Fruit fly (Drosophila melanogaster) whole organism, pupa: Measurements from ENCODE around the gene CG13311.

Source experiments
- CG12605 ChIP-seq: fragments of 200-800 bp; sonication (Bioruptor generic); IDR thresholded peaks from 2 replicates; pipeline ENCODE4 v1.3.6; 2022; ENCODE audit warnings: missing biosample characterization, missing genetic modification characterization
- CG13204 ChIP-seq: fragments of 200-800 bp; sonication (Bioruptor generic); optimal IDR thresholded peaks from 2 replicates; lab custom pipeline; 2018; ENCODE audit warnings: missing biosample characterization, mild to moderate bottlenecking, missing genetic modification characterization, moderate library complexity
- CG14655 ChIP-seq: fragments of 200-800 bp; sonication (Bioruptor generic); optimal IDR thresholded peaks from 3 replicates; lab custom pipeline; 2017; ENCODE audit warnings: mild to moderate bottlenecking, missing biosample characterization, missing genetic modification reagents, missing genetic modification characterization
- CG17806 ChIP-seq: fragments of 200-800 bp; sonication (Bioruptor generic); optimal IDR thresholded peaks from 2 replicates; lab custom pipeline; 2018; ENCODE audit warnings: missing biosample characterization, mild to moderate bottlenecking, missing genetic modification characterization, moderate library complexity
- CG8301 ChIP-seq: fragments of 200-800 bp; sonication (Bioruptor generic); optimal IDR thresholded peaks from 2 replicates; lab custom pipeline; 2018; ENCODE audit warnings: missing biosample characterization, mild to moderate bottlenecking, missing genetic modification characterization
- EcR ChIP-seq: fragments of 200-800 bp; sonication (Bioruptor generic); optimal IDR thresholded peaks from 3 replicates; lab custom pipeline; 2019; ENCODE audit warnings: missing biosample characterization, missing genetic modification characterization, mild to moderate bottlenecking, moderate library complexity, missing genetic modification reagents
- Ets98B ChIP-seq: fragments of 200-800 bp; sonication (Bioruptor generic); IDR thresholded peaks from 2 replicates; pipeline ENCODE4 v1.3.6; 2022; ENCODE audit warnings: missing biosample characterization, missing genetic modification characterization
- Pif1A ChIP-seq: fragments of 200-800 bp; sonication (Bioruptor generic); optimal IDR thresholded peaks from 3 replicates; lab custom pipeline; 2016; ENCODE audit warnings: missing biosample characterization, missing genetic modification characterization
- Snoo ChIP-seq: fragments of 200-800 bp; sonication (Bioruptor generic); optimal IDR thresholded peaks from 3 replicates; lab custom pipeline; 2017; ENCODE audit warnings: missing biosample characterization, mild to moderate bottlenecking, missing genetic modification characterization, inconsistent platforms

DNA sequence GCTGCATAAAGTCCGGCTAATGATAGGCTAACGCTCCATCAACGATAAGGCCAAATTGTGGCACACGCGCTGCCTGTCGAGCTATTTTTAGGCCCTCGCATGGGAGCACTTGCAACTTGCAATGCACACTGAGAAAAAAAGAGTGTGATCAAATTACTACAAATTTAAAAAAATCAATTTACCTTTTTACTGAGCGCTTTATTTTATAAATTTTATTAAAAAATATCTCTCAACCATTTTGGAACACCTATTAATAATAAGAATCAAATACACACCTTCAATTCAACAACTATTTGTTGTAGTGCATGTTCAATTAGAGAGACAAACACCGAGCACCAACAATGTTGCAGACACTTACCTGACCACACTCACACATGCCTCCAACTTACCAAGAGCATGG lies 36.5 kb downstream of the CG13311 start:
- TF ChIP-seq Snoo (no peak), Ets98B (GFP tag; lab: Robert Waterston, UW) (peak; percentile 96), Pif1A (GFP tag; lab: Kevin White, UChicago) (no peak), CG13204 (GFP tag; lab: Kevin White, UChicago) (no peak), CG8301 (tag; lab: Kevin White, UChicago) (peak; percentile 85), CG12605 (GFP tag; lab: Robert Waterston, UW) (peak; percentile 96), CG17806 (tag; lab: Kevin White, UChicago) (peak; percentile 71), CG14655 (no peak), EcR (GFP tag; lab: Kevin White, UChicago) (no peak)
